Worm (Caenorhabditis elegans) whole organism, L2 larva: ENCODE results near the gene nsun-1.
"Not testable (repeated sequence)": the region's sequence is repeated elsewhere in the genome, so short reads cannot be mapped to it uniquely, and the experiment has no call there.

Experiments
- crh-2 ChIP-seq: sonication (generic microtip); optimal IDR thresholded peaks from 2 replicates; lab custom pipeline; 2017; ENCODE audit warnings: missing biosample characterization, missing genetic modification characterization
- egl-27 ChIP-seq: sonication (generic microtip); optimal IDR thresholded peaks from 3 replicates; lab custom pipeline; 2017; ENCODE audit warnings: missing biosample characterization, missing genetic modification reagents, missing genetic modification characterization
- mab-5 ChIP-seq: fragments of 150-350 bp; optimal IDR thresholded peaks from 2 replicates; lab custom pipeline; 2014; ENCODE audit warnings: missing biosample characterization, missing genetic modification characterization
- nhr-25 ChIP-seq: fragments of 150-350 bp; sonication (generic microtip); optimal IDR thresholded peaks from 3 replicates; lab custom pipeline; 2014; ENCODE audit warnings: missing biosample characterization, missing genetic modification characterization
- unc-55 ChIP-seq: fragments of 150-350 bp; sonication (generic microtip); optimal IDR thresholded peaks from 3 replicates; lab custom pipeline; 2014; ENCODE audit warnings: missing biosample characterization, missing genetic modification reagents, missing genetic modification characterization
- unc-62 ChIP-seq: fragments of 150-350 bp; optimal IDR thresholded peaks from 2 replicates; lab custom pipeline; 2014; ENCODE audit warnings: missing biosample characterization, missing genetic modification reagents, missing genetic modification characterization

DNA sequence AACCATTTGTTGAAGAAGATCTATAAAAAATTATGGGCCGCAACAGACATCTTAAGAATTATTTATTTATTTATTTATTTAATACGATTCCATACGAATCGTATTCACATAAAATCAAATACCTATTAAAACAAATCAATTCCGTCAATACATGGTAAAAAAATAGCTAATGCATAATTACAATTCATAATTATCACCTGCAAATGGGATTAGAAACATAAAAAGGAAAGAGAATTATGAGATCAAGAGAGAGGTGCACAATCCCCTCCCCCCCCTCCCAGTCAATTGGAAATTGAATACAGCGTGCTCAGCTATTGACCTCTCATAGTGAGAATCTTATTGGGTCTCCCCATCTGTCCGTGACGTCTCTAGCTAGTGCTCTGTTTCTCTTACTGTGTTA is 34.6 kb downstream of the nsun-1 start, which contains the start of gene C24H12.1:
- not testable (repeated sequence) for TF ChIP-seq unc-55 (GFP tag; lab: Kevin White, UChicago); nhr-25 (tag; lab: Kevin White, UChicago); unc-62 (GFP tag; lab: Kevin White, UChicago); egl-27 (tag; lab: Kevin White, UChicago); mab-5 (tag; lab: Kevin White, UChicago); crh-2
